Worm (Caenorhabditis elegans): ENCODE data around the gene F16F9.3.
A peak's percentile ranks its signal among the peaks of the same experiment; 100 is the strongest.

F16F9.3 gene

DNA sequence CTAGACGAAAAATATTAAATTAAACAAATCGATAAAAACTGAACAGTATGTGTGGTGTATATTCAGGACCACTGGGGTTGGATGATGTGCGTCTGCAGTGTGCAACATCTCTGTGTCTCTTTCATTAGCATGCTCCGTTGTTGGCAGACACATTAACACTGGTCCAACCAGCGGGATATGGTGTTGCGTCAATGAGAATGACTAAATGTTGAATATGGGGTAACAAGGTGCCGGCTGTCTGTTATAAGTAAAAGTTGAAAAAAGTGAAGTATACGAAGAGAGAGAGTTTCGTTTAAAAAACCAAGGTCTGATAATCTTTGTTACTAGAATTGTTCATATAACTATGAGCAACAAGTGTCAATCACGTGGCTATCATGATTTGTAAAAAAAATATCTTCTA, 40.6 kb upstream of the F16F9.3 start, which contains the start of gene ced-8:
Gene ced-8 (minus strand): TSS at position 101 of the 400 bp plus-strand sequence.
- TF ChIP-seq ztf-1 (GFP tag; conservative IDR thresholded peaks at IDR 0.05) (no peak), unc-39 (tag; optimal IDR thresholded peaks at IDR 0.05) (no peak), nhr-77 (tag; optimal IDR thresholded peaks at IDR 0.05) (no peak), sma-3 (GFP tag; optimal IDR thresholded peaks at IDR 0.05) (no peak), nhr-129 (tag; optimal IDR thresholded peaks at IDR 0.05) (no peak), peb-1 (tag; optimal IDR thresholded peaks at IDR 0.05) (no peak), sma-9 (GFP tag; optimal IDR thresholded peaks at IDR 0.05) (no peak), sma-9 (tag; optimal IDR thresholded peaks at IDR 0.05) (no peak), lin-13 (GFP tag; optimal IDR thresholded peaks at IDR 0.05) (no peak), gmeb-1 (tag; optimal IDR thresholded peaks at IDR 0.05) (no peak), ceh-82 (tag; optimal IDR thresholded peaks at IDR 0.05) (no peak), egl-27 (tag; optimal IDR thresholded peaks at IDR 0.05) (no peak), nhr-10 (tag; optimal IDR thresholded peaks at IDR 0.05) (no peak), ama-1 (optimal IDR thresholded peaks at IDR 0.05) (no peak), ceh-16 (tag; optimal IDR thresholded peaks at IDR 0.05) (no peak), elt-3 (tag; optimal IDR thresholded peaks at IDR 0.05) (no peak), elt-1 (tag; optimal IDR thresholded peaks at IDR 0.05) (no peak), ztf-4 (tag; optimal IDR thresholded peaks at IDR 0.05) (no peak), C34F6.9 (tag; optimal IDR thresholded peaks at IDR 0.05) (no peak)

DNA sequence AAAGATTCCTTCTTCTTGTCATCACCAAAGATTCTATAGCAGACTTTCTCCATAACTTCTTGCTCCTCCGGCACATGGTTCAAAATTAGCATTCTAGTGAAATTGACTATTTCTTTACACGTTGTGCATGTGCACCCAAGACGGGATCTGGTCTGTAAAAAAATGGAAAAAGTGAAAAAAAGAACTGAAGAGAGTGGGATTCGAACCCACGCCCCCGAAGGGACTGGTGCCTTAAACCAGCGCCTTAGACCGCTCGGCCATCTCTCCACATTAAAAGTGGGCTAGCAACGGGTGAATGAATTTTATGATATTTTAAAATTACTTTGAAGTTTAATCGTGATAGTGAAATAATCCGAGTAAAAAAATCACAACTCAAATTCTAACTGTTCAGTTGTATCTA, 39.7 kb upstream of the F16F9.3 start:
- peak; percentile 19 for TF ChIP-seq fos-1 (tag; optimal IDR thresholded peaks at IDR 0.05)
- no peak for TF ChIP-seq nhr-6 (tag; optimal IDR thresholded peaks at IDR 0.05)

DNA sequence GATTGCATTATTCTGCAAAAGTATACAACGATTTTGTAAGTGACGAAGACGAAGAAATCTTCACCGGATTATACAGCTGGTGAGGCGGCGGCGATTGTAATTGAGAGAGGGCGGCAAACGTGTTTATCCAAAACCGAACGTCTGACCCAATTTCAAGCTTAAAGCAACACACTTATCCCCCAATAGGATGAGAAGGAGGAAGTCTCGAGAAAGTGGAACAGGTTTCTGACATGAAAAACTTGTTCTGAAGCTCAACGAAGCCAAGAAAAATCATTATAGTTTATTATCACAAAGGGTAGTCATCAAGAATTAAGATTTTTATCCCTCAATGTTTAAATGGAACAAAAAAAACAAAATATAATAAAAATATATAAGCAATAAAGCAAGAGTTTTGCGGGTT, 39.0 kb upstream of the F16F9.3 start, which contains the start of gene spp-13:
Gene spp-13 (minus strand): TSS at position 143 of the 400 bp plus-strand sequence.
- TF ChIP-seq gmeb-1 (tag; optimal IDR thresholded peaks at IDR 0.05): no peak
- peak; percentile 28 for TF ChIP-seq nhr-21 (tag; optimal IDR thresholded peaks at IDR 0.05)
- TF ChIP-seq peb-1 (tag; optimal IDR thresholded peaks at IDR 0.05): no peak
- TF ChIP-seq ZK546.5 (tag; optimal IDR thresholded peaks at IDR 0.05): no peak
- peak; percentile 54 for TF ChIP-seq sem-4 (tag; optimal IDR thresholded peaks at IDR 0.05)
- no peak for TF ChIP-seq crh-2 (tag; optimal IDR thresholded peaks at IDR 0.05)
- no peak for TF ChIP-seq ceh-16 (tag; optimal IDR thresholded peaks at IDR 0.05)

DNA sequence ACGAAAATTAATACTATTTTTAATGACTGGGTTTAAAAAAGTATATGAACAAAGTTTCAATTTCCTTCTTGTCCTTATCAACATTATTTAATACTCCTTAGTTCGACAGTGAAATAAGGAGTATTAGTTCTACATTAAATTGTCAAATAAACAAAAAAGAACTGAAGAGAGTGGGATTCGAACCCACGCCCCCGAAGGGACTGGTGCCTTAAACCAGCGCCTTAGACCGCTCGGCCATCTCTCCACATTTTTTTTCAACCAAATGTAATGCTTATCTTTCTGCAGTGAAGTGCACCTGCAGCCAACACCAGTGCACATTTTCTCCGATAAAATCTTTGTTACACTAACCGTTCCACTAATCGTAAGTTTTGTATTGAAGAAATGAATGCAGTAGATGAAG, 38.2 kb upstream of the F16F9.3 start:
- no peak for TF ChIP-seq sem-4 (tag; optimal IDR thresholded peaks at IDR 0.05)
- TF ChIP-seq sma-9 (GFP tag; optimal IDR thresholded peaks at IDR 0.05): peak; percentile 18
- no peak for TF ChIP-seq sma-9 (tag; optimal IDR thresholded peaks at IDR 0.05)

DNA sequence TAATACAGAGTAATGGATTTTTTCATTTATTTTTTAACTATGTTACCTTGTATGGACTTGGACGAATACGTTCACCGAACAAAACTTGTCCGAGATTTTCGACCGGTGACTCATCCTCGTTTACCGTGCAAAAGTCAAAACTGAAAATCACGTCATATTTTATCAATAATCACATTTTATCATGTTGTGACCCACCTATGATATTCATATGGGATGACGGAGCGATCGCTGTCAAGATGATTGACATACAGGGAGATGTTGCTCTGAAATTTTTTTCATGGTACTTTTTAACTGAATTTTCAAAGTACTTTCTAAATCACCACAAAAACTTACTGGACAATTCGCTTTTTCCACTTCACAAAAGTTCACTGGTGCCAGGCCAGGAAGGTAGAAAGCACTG, 35.8 kb upstream of the F16F9.3 start:
- TF ChIP-seq elt-3 (tag; optimal IDR thresholded peaks at IDR 0.05) (no peak), C34F6.9 (tag; optimal IDR thresholded peaks at IDR 0.05) (no peak), ztf-1 (GFP tag; conservative IDR thresholded peaks at IDR 0.05) (no peak), alr-1 (tag; optimal IDR thresholded peaks at IDR 0.05) (no peak), nhr-77 (tag; optimal IDR thresholded peaks at IDR 0.05) (no peak), nhr-237 (tag; optimal IDR thresholded peaks at IDR 0.05) (no peak), nhr-129 (tag; optimal IDR thresholded peaks at IDR 0.05) (no peak), dmd-4 (tag; optimal IDR thresholded peaks at IDR 0.05) (no peak), unc-39 (tag; optimal IDR thresholded peaks at IDR 0.05) (no peak), egl-27 (tag; optimal IDR thresholded peaks at IDR 0.05) (no peak), snpc-4 (tag; optimal IDR thresholded peaks at IDR 0.05) (no peak)

DNA sequence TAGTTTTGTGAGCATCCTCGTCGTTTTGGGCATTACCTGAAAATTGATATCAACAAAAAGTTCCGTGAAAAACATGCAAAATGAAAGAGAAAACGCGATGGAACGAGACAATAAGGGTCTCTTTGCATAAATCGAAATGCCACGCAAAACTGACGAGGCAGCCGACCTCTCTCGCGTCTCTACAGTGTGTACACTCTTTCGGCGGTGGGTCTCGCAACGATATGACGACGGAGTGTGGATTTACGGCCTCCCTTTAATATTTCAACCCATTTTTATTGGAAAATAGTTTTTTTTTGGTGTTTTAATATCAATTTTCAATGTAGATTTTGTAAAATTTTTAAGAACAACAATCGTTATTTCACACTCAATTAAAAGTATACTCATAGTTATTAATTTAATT, 35.4 kb upstream of the F16F9.3 start, which contains the start of gene tag-123:
Gene tag-123 (minus strand): TSS at position 36 of the 400 bp plus-strand sequence.
- peak in 1 of 2 experiments; percentile 73 for TF ChIP-seq lsy-2 (tag; optimal IDR thresholded peaks at IDR 0.05)
- TF ChIP-seq snpc-4 (tag; optimal IDR thresholded peaks at IDR 0.05): peak; percentile 62
- TF ChIP-seq R02D3.7 (tag; optimal IDR thresholded peaks at IDR 0.05): peak; percentile 77
- no peak for TF ChIP-seq elt-1 (tag; optimal IDR thresholded peaks at IDR 0.05)
- TF ChIP-seq crh-2 (tag; optimal IDR thresholded peaks at IDR 0.05): peak; percentile 99
- TF ChIP-seq C34F6.9 (tag; optimal IDR thresholded peaks at IDR 0.05): peak; percentile 69
- peak; percentile 56 for TF ChIP-seq nhr-129 (tag; optimal IDR thresholded peaks at IDR 0.05)
- peak; percentile 49 for TF ChIP-seq nhr-21 (tag; optimal IDR thresholded peaks at IDR 0.05)
- no peak for TF ChIP-seq dmd-4 (tag; optimal IDR thresholded peaks at IDR 0.05)
- peak; percentile 56 for TF ChIP-seq gmeb-1 (tag; optimal IDR thresholded peaks at IDR 0.05)
- TF ChIP-seq mab-5 (tag; optimal IDR thresholded peaks at IDR 0.05): peak; percentile 52
- peak; percentile 50 for TF ChIP-seq sma-9 (GFP tag; optimal IDR thresholded peaks at IDR 0.05)
- TF ChIP-seq sma-9 (tag; optimal IDR thresholded peaks at IDR 0.05): no peak
- TF ChIP-seq egl-27 (tag; optimal IDR thresholded peaks at IDR 0.05): no peak
- TF ChIP-seq ztf-1 (GFP tag; conservative IDR thresholded peaks at IDR 0.05): no peak
- peak; percentile 70 for TF ChIP-seq unc-55 (GFP tag; optimal IDR thresholded peaks at IDR 0.05)
- peak; percentile 66 for TF ChIP-seq lin-13 (GFP tag; optimal IDR thresholded peaks at IDR 0.05)
- TF ChIP-seq Y55F3AM.14 (GFP tag; optimal IDR thresholded peaks at IDR 0.05): no peak
- TF ChIP-seq sem-4 (tag; optimal IDR thresholded peaks at IDR 0.05): peak; percentile 52
- no peak for TF ChIP-seq elt-3 (tag; optimal IDR thresholded peaks at IDR 0.05)
- TF ChIP-seq nhr-25 (tag; optimal IDR thresholded peaks at IDR 0.05): peak; percentile 33
- peak; percentile 41 for TF ChIP-seq sma-3 (GFP tag; optimal IDR thresholded peaks at IDR 0.05)
- TF ChIP-seq lin-11 (tag; optimal IDR thresholded peaks at IDR 0.05): peak; percentile 64
- peak; percentile 32 for TF ChIP-seq F13H6.1 (tag; optimal IDR thresholded peaks at IDR 0.05)
- peak; percentile 66 for TF ChIP-seq fos-1 (tag; optimal IDR thresholded peaks at IDR 0.05)

All from whole organism, L2 larva.